Fruit fly (Drosophila melanogaster) whole organism, embryonic: ENCODE measurements around the gene CG12607.
A peak's percentile ranks its signal among the peaks of the same experiment; 100 is the strongest.

Experiments used
- Aef1 ChIP-seq: fragments of 200-800 bp; sonication (Bioruptor generic); IDR thresholded peaks from 3 replicates; pipeline ENCODE4 v1.3.6; 2022; ENCODE audit warnings: missing biosample characterization, missing genetic modification characterization
- Asciz ChIP-seq: fragments of 200-800 bp; sonication (Bioruptor generic); optimal IDR thresholded peaks from 2 replicates; lab custom pipeline; 2017; ENCODE audit warnings: missing biosample characterization, mild to moderate bottlenecking, missing genetic modification characterization, missing genetic modification reagents
- Atf3 ChIP-seq: fragments of 200-800 bp; sonication (Bioruptor generic); optimal IDR thresholded peaks from 3 replicates; lab custom pipeline; 2016; ENCODE audit warnings: missing biosample characterization, missing genetic modification characterization
- CG11093 ChIP-seq: fragments of 200-800 bp; sonication (Bioruptor generic); IDR thresholded peaks from 3 replicates; pipeline ENCODE4 v1.3.6; 2022; ENCODE audit warnings: missing biosample characterization, missing genetic modification characterization
- CG11398 ChIP-seq: fragments of 200-800 bp; sonication (Bioruptor generic); optimal IDR thresholded peaks from 2 replicates; lab custom pipeline; 2016; ENCODE audit warnings: missing biosample characterization, missing genetic modification characterization
- CG13775 ChIP-seq: fragments of 200-800 bp; sonication (Bioruptor generic); optimal IDR thresholded peaks from 3 replicates; lab custom pipeline; 2017; ENCODE audit warnings: missing biosample characterization, mild to moderate bottlenecking, missing genetic modification characterization
- CG14014 ChIP-seq: fragments of 200-800 bp; sonication (Bioruptor generic); IDR thresholded peaks from 2 replicates; pipeline ENCODE4 v1.3.6; 2022; ENCODE audit warnings: missing biosample characterization, missing genetic modification characterization
- CG1647 ChIP-seq: fragments of 200-800 bp; sonication (Bioruptor generic); optimal IDR thresholded peaks from 3 replicates; lab custom pipeline; 2016; ENCODE audit warnings: missing biosample characterization, missing genetic modification characterization
- CG1792 ChIP-seq: fragments of 200-800 bp; sonication (Bioruptor generic); optimal IDR thresholded peaks from 2 replicates; lab custom pipeline; 2016; ENCODE audit warnings: missing biosample characterization, missing genetic modification characterization
- CG33557 ChIP-seq: fragments of 200-800 bp; sonication (Bioruptor generic); optimal IDR thresholded peaks from 2 replicates; lab custom pipeline; 2019; ENCODE audit warnings: missing biosample characterization, mild to moderate bottlenecking, missing genetic modification characterization, moderate library complexity
- CG3847 ChIP-seq: fragments of 200-800 bp; sonication (Bioruptor generic); IDR thresholded peaks from 2 replicates; pipeline ENCODE4 v1.3.6; 2022; ENCODE audit warnings: missing biosample characterization, missing genetic modification characterization
- CG3995 ChIP-seq: fragments of 200-800 bp; sonication (Bioruptor generic); optimal IDR thresholded peaks from 3 replicates; lab custom pipeline; 2016; ENCODE audit warnings: missing biosample characterization, missing genetic modification characterization
- CG4328 ChIP-seq: fragments of 200-800 bp; sonication (Bioruptor generic); optimal IDR thresholded peaks from 3 replicates; lab custom pipeline; 2017; ENCODE audit warnings: missing biosample characterization, missing genetic modification reagents, missing genetic modification characterization
- CG6254 ChIP-seq: fragments of 200-800 bp; sonication (Bioruptor generic); optimal IDR thresholded peaks from 3 replicates; lab custom pipeline; 2017; ENCODE audit warnings: mild to moderate bottlenecking, missing biosample characterization, missing genetic modification reagents, missing genetic modification characterization
- CG6765 ChIP-seq: fragments of 200-800 bp; sonication (Bioruptor generic); optimal IDR thresholded peaks from 3 replicates; lab custom pipeline; 2017; ENCODE audit warnings: missing biosample characterization, mild to moderate bottlenecking, missing genetic modification characterization
- CG7357 ChIP-seq: fragments of 200-800 bp; sonication (Bioruptor generic); IDR thresholded peaks from 3 replicates; pipeline ENCODE4 v1.3.6; 2022; ENCODE audit warnings: missing biosample characterization, missing genetic modification characterization
- CG7963 ChIP-seq: fragments of 200-800 bp; sonication (Bioruptor generic); IDR thresholded peaks from 3 replicates; pipeline ENCODE4 v1.3.6; 2022; ENCODE audit warnings: missing biosample characterization, missing genetic modification characterization; ENCODE audit not compliant: partially characterized antibody
- CG9609 ChIP-seq: fragments of 200-800 bp; sonication (Bioruptor generic); optimal IDR thresholded peaks from 3 replicates; lab custom pipeline; 2016; ENCODE audit warnings: missing biosample characterization, missing genetic modification characterization
- CrebB ChIP-seq: fragments of 200-800 bp; sonication (Bioruptor generic); optimal IDR thresholded peaks from 3 replicates; lab custom pipeline; 2018; ENCODE audit warnings: missing biosample characterization, mild to moderate bottlenecking, missing genetic modification characterization
- Elba2 ChIP-seq: fragments of 200-800 bp; sonication (Bioruptor generic); optimal IDR thresholded peaks from 3 replicates; lab custom pipeline; 2016; ENCODE audit warnings: missing biosample characterization, missing genetic modification characterization
- HLH54F ChIP-seq: fragments of 200-800 bp; sonication (Bioruptor generic); optimal IDR thresholded peaks from 3 replicates; lab custom pipeline; 2016; ENCODE audit warnings: missing biosample characterization, missing genetic modification characterization
- MBD-R2 ChIP-seq: fragments of 200-800 bp; sonication (Bioruptor generic); IDR thresholded peaks from 2 replicates; pipeline ENCODE4 v1.3.6; 2022; ENCODE audit warnings: missing biosample characterization, missing genetic modification characterization
- MTF-1 ChIP-seq: fragments of 200-800 bp; sonication (Bioruptor generic); optimal IDR thresholded peaks from 2 replicates; lab custom pipeline; 2018; ENCODE audit warnings: missing biosample characterization, mild to moderate bottlenecking, missing genetic modification characterization, borderline replicate concordance
- NC2α ChIP-seq: fragments of 200-800 bp; sonication (Bioruptor generic); optimal IDR thresholded peaks from 2 replicates; lab custom pipeline; 2016; ENCODE audit warnings: missing biosample characterization, missing genetic modification characterization
- NFAT ChIP-seq: fragments of 200-800 bp; sonication (Bioruptor generic); IDR thresholded peaks from 2 replicates; pipeline ENCODE4 v1.3.6; 2022; ENCODE audit warnings: missing biosample characterization, missing genetic modification characterization
- Optix ChIP-seq: fragments of 200-800 bp; sonication (Bioruptor generic); IDR thresholded peaks from 3 replicates; pipeline ENCODE4 v1.3.6; 2022; ENCODE audit warnings: missing biosample characterization, missing genetic modification characterization
- Side ChIP-seq: fragments of 200-800 bp; sonication (Bioruptor generic); optimal IDR thresholded peaks from 2 replicates; lab custom pipeline; 2016; ENCODE audit warnings: missing biosample characterization, missing genetic modification characterization
- amos ChIP-seq: fragments of 200-800 bp; sonication (Bioruptor generic); IDR thresholded peaks from 2 replicates; pipeline ENCODE4 v1.3.6; 2022; ENCODE audit warnings: missing biosample characterization, missing genetic modification characterization; ENCODE audit not compliant: partially characterized antibody
- aop ChIP-seq: fragments of 200-800 bp; sonication (Bioruptor generic); IDR thresholded peaks from 2 replicates; pipeline ENCODE4 v1.3.6; 2022; ENCODE audit warnings: missing biosample characterization, missing genetic modification characterization
- ato ChIP-seq: fragments of 200-800 bp; sonication (Bioruptor generic); IDR thresholded peaks from 2 replicates; pipeline ENCODE4 v1.3.6; 2022; ENCODE audit warnings: missing biosample characterization, missing genetic modification characterization; ENCODE audit not compliant: partially characterized antibody
- eyg ChIP-seq: fragments of 200-800 bp; sonication (Bioruptor generic); optimal IDR thresholded peaks from 3 replicates; lab custom pipeline; 2016; ENCODE audit warnings: missing biosample characterization, missing genetic modification characterization
- gce ChIP-seq: fragments of 200-800 bp; sonication (Bioruptor generic); IDR thresholded peaks from 3 replicates; pipeline ENCODE4 v1.3.6; 2022; ENCODE audit warnings: missing biosample characterization, missing genetic modification characterization
- gem ChIP-seq: fragments of 200-800 bp; sonication (Bioruptor generic); optimal IDR thresholded peaks from 2 replicates; lab custom pipeline; 2019; ENCODE audit warnings: missing biosample characterization, mild to moderate bottlenecking, missing genetic modification characterization, moderate library complexity
- gsb-n ChIP-seq: fragments of 200-800 bp; sonication (Bioruptor generic); optimal IDR thresholded peaks from 3 replicates; lab custom pipeline; 2018; ENCODE audit warnings: missing biosample characterization, mild to moderate bottlenecking, missing genetic modification characterization
- klu ChIP-seq: fragments of 200-800 bp; sonication (Bioruptor generic); IDR thresholded peaks from 2 replicates; pipeline ENCODE4 v1.3.6; 2022; ENCODE audit warnings: missing biosample characterization, missing genetic modification characterization
- kni ChIP-seq: fragments of 200-800 bp; sonication (Bioruptor generic); optimal IDR thresholded peaks from 3 replicates; lab custom pipeline; 2017; ENCODE audit warnings: mild to moderate bottlenecking, missing biosample characterization, missing genetic modification reagents, missing genetic modification characterization
- lilli ChIP-seq: fragments of 200-800 bp; sonication (Bioruptor generic); optimal IDR thresholded peaks from 3 replicates; lab custom pipeline; 2016; ENCODE audit warnings: missing biosample characterization, missing genetic modification characterization
- luna ChIP-seq: fragments of 200-800 bp; sonication (Bioruptor generic); optimal IDR thresholded peaks from 2 replicates; lab custom pipeline; 2016; ENCODE audit warnings: missing biosample characterization, missing genetic modification characterization
- nau ChIP-seq: fragments of 200-800 bp; sonication (Bioruptor generic); optimal IDR thresholded peaks from 3 replicates; lab custom pipeline; 2017; ENCODE audit warnings: missing biosample characterization, mild to moderate bottlenecking, missing genetic modification characterization, missing genetic modification reagents
- pho ChIP-seq: fragments of 200-800 bp; sonication (Bioruptor generic); optimal IDR thresholded peaks from 2 replicates; lab custom pipeline; 2016; ENCODE audit warnings: missing biosample characterization, missing genetic modification characterization
- pnt ChIP-seq: fragments of 200-800 bp; sonication (Bioruptor generic); optimal IDR thresholded peaks from 3 replicates; lab custom pipeline; 2016; ENCODE audit warnings: missing biosample characterization, missing genetic modification characterization
- pum ChIP-seq: fragments of 200-800 bp; sonication (Bioruptor generic); optimal IDR thresholded peaks from 2 replicates; lab custom pipeline; 2016; ENCODE audit warnings: missing biosample characterization, missing genetic modification characterization
- salm ChIP-seq: fragments of 200-800 bp; sonication (Bioruptor generic); optimal IDR thresholded peaks from 2 replicates; lab custom pipeline; 2018; ENCODE audit warnings: missing biosample characterization, mild to moderate bottlenecking, missing genetic modification characterization
- sens-2 ChIP-seq: fragments of 200-800 bp; sonication (Bioruptor generic); IDR thresholded peaks from 2 replicates; pipeline ENCODE4 v1.3.6; 2022; ENCODE audit warnings: missing biosample characterization, missing genetic modification characterization
- seq ChIP-seq: fragments of 200-800 bp; sonication (Bioruptor generic); IDR thresholded peaks from 2 replicates; pipeline ENCODE4 v1.3.6; 2022; ENCODE audit warnings: missing biosample characterization, missing genetic modification characterization
- sna ChIP-seq: fragments of 200-800 bp; sonication (Bioruptor generic); IDR thresholded peaks from 2 replicates; pipeline ENCODE4 v1.3.6; 2022; ENCODE audit warnings: missing biosample characterization, missing genetic modification characterization; ENCODE audit not compliant: partially characterized antibody
- so ChIP-seq: fragments of 200-800 bp; sonication (Bioruptor generic); IDR thresholded peaks from 3 replicates; pipeline ENCODE4 v1.3.6; 2022; ENCODE audit warnings: missing biosample characterization, missing genetic modification characterization
- tup ChIP-seq: fragments of 200-800 bp; sonication (Bioruptor generic); optimal IDR thresholded peaks from 2 replicates; lab custom pipeline; 2016; ENCODE audit warnings: missing biosample characterization, mild to moderate bottlenecking, missing genetic modification characterization, moderate library complexity
- tx ChIP-seq: fragments of 200-800 bp; sonication (Bioruptor generic); optimal IDR thresholded peaks from 2 replicates; lab custom pipeline; 2016; ENCODE audit warnings: missing biosample characterization, missing genetic modification characterization
- usp ChIP-seq: fragments of >200 bp; optimal IDR thresholded peaks from 2 replicates; lab custom pipeline; 2017; ENCODE audit warnings: missing biosample characterization, missing genetic modification characterization
- wdn ChIP-seq: fragments of 200-800 bp; sonication (Bioruptor generic); IDR thresholded peaks from 2 replicates; pipeline ENCODE4 v1.3.6; 2022; ENCODE audit warnings: missing biosample characterization, missing genetic modification characterization

CG12607 gene

DNA sequence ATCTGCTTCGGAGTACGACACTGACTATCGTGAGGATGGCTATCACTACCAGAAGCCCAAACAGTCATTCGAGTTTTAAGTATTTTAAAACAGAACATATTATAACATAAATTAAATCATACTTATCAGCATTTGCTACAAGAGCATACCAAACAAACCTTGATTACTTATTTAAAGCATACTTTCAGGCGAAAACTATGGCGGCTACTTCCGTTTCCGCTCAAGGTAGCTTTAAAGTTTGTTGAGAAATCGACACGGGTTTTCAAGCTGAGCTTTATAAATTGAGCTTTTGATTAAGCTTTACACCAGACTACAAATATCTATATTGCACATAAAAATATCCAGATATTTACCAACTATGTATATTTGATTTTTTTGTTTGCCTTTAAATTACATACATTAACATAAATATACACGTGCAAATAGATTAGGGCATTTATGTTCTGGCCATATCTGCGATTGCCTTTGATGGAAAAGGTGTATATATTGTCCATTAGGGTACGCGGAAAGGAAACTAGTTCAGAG lies 28.6 kb downstream of the CG12607 start (continued):
- TF ChIP-seq CG11093 (GFP tag; lab: Robert Waterston, UW): no peak
- peak; percentile 72 for TF ChIP-seq eyg (GFP tag; lab: Kevin White, UChicago)
- TF ChIP-seq tup (GFP tag; lab: Kevin White, UChicago): peak; percentile 34
- 0 out of 3 replicates have a peak, but pooled peaks have one; percentile 77 for TF ChIP-seq so (GFP tag; lab: Robert Waterston, UW)
- no peak for TF ChIP-seq pum (GFP tag; lab: Kevin White, UChicago)
- TF ChIP-seq CG9609: peak; percentile 29
- peak; percentile 77 for TF ChIP-seq salm (tag; lab: Kevin White, UChicago)
- TF ChIP-seq wdn (GFP tag; lab: Robert Waterston, UW): peak; percentile 45; the same call in 1 of the 2 replicates
- TF ChIP-seq kni: peak; percentile 58
- TF ChIP-seq amos: no peak
- TF ChIP-seq klu: no peak
- peak; percentile 50 for TF ChIP-seq Atf3 (GFP tag; lab: Kevin White, UChicago)
- no peak for TF ChIP-seq NC2α
- no peak for TF ChIP-seq CG7963 (GFP tag; lab: Robert Waterston, UW)
- peak; percentile 95 for TF ChIP-seq CrebB
- TF ChIP-seq CG13775 (GFP tag; lab: Kevin White, UChicago): peak; percentile 76
- peak; percentile 75 for TF ChIP-seq seq
- TF ChIP-seq gem (tag; lab: Kevin White, UChicago): no peak
- TF ChIP-seq CG3995 (GFP tag; lab: Kevin White, UChicago): peak; percentile 50
- peak; percentile 74 for TF ChIP-seq CG11398
- TF ChIP-seq Elba2: no peak
- peak; percentile 33 for TF ChIP-seq pho (GFP tag; lab: Kevin White, UChicago)
- peak; percentile 45 for TF ChIP-seq luna (GFP tag; lab: Kevin White, UChicago)
- TF ChIP-seq Aef1 (GFP tag; lab: Robert Waterston, UW): no peak
- no peak for TF ChIP-seq tx (GFP tag; lab: Kevin White, UChicago)
- TF ChIP-seq ato: no peak
- peak; percentile 83 for TF ChIP-seq CG6254 (GFP tag; lab: Kevin White, UChicago)
- peak; percentile 58 for TF ChIP-seq lilli (GFP tag; lab: Kevin White, UChicago)
- 0 out of 2 replicates have a peak, but pooled peaks have one; percentile 12 for TF ChIP-seq CG3847 (GFP tag; lab: Robert Waterston, UW)
- no peak for TF ChIP-seq aop (GFP tag; lab: Robert Waterston, UW)
- peak; percentile 98 for TF ChIP-seq CG6765 (GFP tag; lab: Kevin White, UChicago)
- TF ChIP-seq pnt (GFP tag; lab: Kevin White, UChicago): no peak
- TF ChIP-seq nau: peak; percentile 96
- peak; percentile 96 for TF ChIP-seq MTF-1 (GFP tag; lab: Kevin White, UChicago)
- TF ChIP-seq Optix (GFP tag; lab: Robert Waterston, UW): no peak
- no peak for TF ChIP-seq MBD-R2
- TF ChIP-seq CG33557 (GFP tag; lab: Kevin White, UChicago): peak; percentile 60
- peak; percentile 84 for TF ChIP-seq CG4328 (GFP tag; lab: Kevin White, UChicago)
- no peak for TF ChIP-seq CG7357 (GFP tag; lab: Robert Waterston, UW)
- TF ChIP-seq CG14014 (GFP tag; lab: Robert Waterston, UW): peak; percentile 68; the same call in 1 of the 2 replicates
- peak; percentile 95 for TF ChIP-seq Asciz
- TF ChIP-seq NFAT (GFP tag; lab: Robert Waterston, UW): peak; percentile 40; the same call in 1 of the 2 replicates
- TF ChIP-seq CG1792 (GFP tag; lab: Kevin White, UChicago): no peak
- TF ChIP-seq CG1647 (GFP tag; lab: Kevin White, UChicago): peak; percentile 52
- TF ChIP-seq Side (GFP tag; lab: Kevin White, UChicago): peak; percentile 74
- TF ChIP-seq gce (GFP tag; lab: Robert Waterston, UW): peak; percentile 89; the same call in 2 of the 3 replicates
- peak; percentile 82 for TF ChIP-seq sens-2
- no peak for TF ChIP-seq sna (GFP tag; lab: Robert Waterston, UW)
- TF ChIP-seq HLH54F: peak; percentile 14
- no peak for TF ChIP-seq usp (GFP tag; lab: Kevin White, UChicago)
- TF ChIP-seq gsb-n: peak; percentile 67
